Fruit fly (Drosophila melanogaster) whole organism: ENCODE measurements around the gene CG6106.
A peak's percentile ranks its signal among the peaks of the same experiment; 100 is the strongest.

ENCODE experiments used
- CG8478 ChIP-seq: fragments of >200 bp; optimal IDR thresholded peaks from 2 replicates; lab custom pipeline; 2018; ENCODE audit warnings: inconsistent platforms
- Dll ChIP-seq: fragments of >200 bp; optimal IDR thresholded peaks from 2 replicates; lab custom pipeline; 2017
- EcR ChIP-seq, 2 experiments: fragments of >200 bp; optimal IDR thresholded peaks; 2 replicates each; lab custom pipeline; 2017; ENCODE audit warnings: missing biosample characterization in 2 of 2, missing genetic modification characterization in 2 of 2, missing genetic modification reagents in 2 of 2
- pan ChIP-seq: fragments of >200 bp; optimal IDR thresholded peaks from 2 replicates; lab custom pipeline; 2017
- psq ChIP-seq: fragments of >200 bp; optimal IDR thresholded peaks from 2 replicates; lab custom pipeline; 2017
- usp ChIP-seq: fragments of >200 bp; optimal IDR thresholded peaks from 2 replicates; lab custom pipeline; 2017; ENCODE audit warnings: missing biosample characterization, missing genetic modification characterization, mixed read lengths

Gene CG6106

DNA sequence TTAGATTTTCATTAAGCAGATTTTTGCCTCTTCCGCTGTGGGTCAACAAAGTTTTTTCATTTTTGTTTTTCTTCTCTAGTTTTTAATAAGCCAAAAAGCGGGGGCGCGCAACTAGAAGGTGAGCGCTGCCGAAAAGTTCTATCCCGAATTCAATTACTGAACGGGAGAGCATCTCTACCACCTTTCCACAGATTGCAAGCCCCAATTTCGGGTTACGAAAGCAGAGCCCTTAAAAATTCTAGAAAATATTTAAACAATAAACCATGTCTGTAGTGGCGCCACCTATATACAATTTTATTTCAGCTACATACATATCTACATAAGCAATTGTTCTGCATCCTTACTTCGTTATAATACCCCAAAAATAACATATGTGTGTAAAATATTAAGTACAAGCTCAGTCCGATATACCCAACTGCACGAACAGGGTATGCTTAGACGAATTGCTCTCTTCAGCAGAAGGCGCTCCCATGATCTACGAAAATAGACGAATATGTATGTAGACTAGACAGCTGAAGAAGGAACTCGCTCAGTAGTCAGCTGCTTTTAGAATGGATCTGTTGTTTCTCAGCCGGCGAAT lies at the start of gene CG6106:
CG6106 (plus strand) TSS at position 530 of the 580 bp plus-strand sequence.
- TF ChIP-seq psq (no peak), usp (GFP tag; lab: Kevin White, UChicago) (no peak), EcR (GFP tag; optimal IDR thresholded peaks at IDR 0.05; lab: Kevin White, UChicago) (no peak), Dll (lab: Kevin White, UChicago) (no peak), pan (lab: Kevin White, UChicago) (no peak), CG8478 (lab: Kevin White, UChicago) (no peak)

DNA sequence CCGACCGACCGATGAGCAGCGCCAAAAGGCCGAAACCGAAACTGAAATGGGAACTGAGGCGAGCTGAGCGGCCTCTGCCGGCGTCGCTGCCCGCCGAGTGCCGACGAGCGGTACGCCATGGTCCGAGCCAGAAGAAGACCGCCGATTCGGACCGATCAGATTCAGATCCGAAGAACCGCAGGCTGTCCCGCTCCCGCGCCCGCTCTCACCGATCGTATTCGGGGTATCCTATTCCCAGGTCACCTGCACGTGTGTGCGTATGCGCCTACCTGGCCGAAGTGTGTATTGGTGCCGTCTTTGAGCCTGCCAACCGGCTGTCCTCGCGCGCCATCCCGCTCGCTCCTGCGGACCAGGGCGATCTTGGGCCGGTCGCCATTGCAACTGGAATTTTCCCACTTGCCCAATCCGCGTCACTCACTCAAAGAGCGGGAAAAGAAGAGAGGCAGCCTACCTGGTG lies 49.4 kb upstream of the CG6106 start, which contains the start of gene upd1:
upd1 (minus strand) TSS at position 51 of the 457 bp plus-strand sequence.
- TF ChIP-seq usp (GFP tag; lab: Kevin White, UChicago), result no peak
- no peak for TF ChIP-seq Dll (lab: Kevin White, UChicago)
- no peak for TF ChIP-seq CG8478 (lab: Kevin White, UChicago)
- no peak for TF ChIP-seq EcR (GFP tag; optimal IDR thresholded peaks at IDR 0.05; lab: Kevin White, UChicago)
- TF ChIP-seq psq, result no peak
- TF ChIP-seq pan (lab: Kevin White, UChicago), result no peak

dm6 chrX:18310979-18311378 lies 47.7 kb upstream of the CG6106 start:
- no peak for TF ChIP-seq psq
- no peak for TF ChIP-seq pan (lab: Kevin White, UChicago)
- TF ChIP-seq EcR (GFP tag; optimal IDR thresholded peaks at IDR 0.05; lab: Kevin White, UChicago), result no peak
- no peak for TF ChIP-seq usp (GFP tag; lab: Kevin White, UChicago)
- no peak for TF ChIP-seq Dll (lab: Kevin White, UChicago)
- no peak for TF ChIP-seq CG8478 (lab: Kevin White, UChicago)

DNA sequence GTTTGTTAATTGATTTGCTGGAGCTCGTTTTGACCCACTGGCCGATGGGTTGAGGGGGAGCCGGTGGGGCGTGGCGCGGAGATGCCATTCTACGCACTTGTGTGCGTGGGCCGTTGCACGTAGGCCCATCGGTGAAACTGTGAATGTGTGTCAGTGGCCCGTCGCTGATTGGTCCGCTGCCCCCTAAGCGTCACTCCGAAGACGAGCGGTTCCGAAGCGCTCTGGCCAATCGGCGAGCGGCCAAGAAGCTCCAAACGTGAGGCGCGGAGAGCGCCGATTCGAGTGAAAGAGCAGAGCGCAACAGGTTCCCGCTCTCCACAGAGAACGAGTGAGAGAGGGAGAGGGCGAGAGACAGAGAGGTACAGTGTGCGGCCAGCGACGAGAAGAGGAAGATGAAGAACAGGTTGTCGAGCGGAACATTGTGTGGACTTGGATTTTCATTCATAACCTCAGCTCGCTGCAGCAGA lies 46.2 kb upstream of the CG6106 start:
- TF ChIP-seq Dll (lab: Kevin White, UChicago) (peak; percentile 97), CG8478 (lab: Kevin White, UChicago) (no peak)

DNA sequence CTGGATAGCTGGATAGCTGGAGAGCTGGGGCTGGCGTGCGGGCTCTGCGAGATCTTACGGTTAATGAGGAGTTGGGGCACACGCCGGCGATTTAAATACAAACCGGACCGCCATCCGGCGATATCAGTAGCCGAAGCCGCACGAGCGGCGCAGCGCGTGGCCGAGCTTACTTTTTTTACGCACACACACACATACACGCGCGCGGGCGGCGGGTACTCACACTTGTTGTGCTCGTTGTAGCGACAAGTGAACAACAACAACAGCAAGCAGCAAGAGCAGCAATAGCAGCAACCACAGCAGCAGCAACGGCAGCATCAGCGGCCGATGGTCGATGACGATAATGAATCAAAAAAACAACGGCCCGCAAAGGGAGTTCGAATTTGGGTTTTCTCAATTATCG lies 42.8 kb upstream of the CG6106 start:
- TF ChIP-seq usp (GFP tag; lab: Kevin White, UChicago) (no peak), psq (no peak), EcR (GFP tag; optimal IDR thresholded peaks at IDR 0.05; lab: Kevin White, UChicago) (no peak), CG8478 (lab: Kevin White, UChicago) (no peak), pan (lab: Kevin White, UChicago) (no peak), Dll (lab: Kevin White, UChicago) (no peak)

- TF ChIP-seq psq, result no peak
- TF ChIP-seq EcR (GFP tag; optimal IDR thresholded peaks at IDR 0.05; lab: Kevin White, UChicago), result no peak
- no peak for TF ChIP-seq Dll (lab: Kevin White, UChicago)
- no peak for TF ChIP-seq pan (lab: Kevin White, UChicago)
- no peak for TF ChIP-seq CG8478 (lab: Kevin White, UChicago)
Observed at dm6 chrX:18319912-18320520, 38.7 kb upstream of the CG6106 start.

- TF ChIP-seq Dll (lab: Kevin White, UChicago) (no peak), EcR (GFP tag; optimal IDR thresholded peaks at IDR 0.05; lab: Kevin White, UChicago) (no peak), pan (lab: Kevin White, UChicago) (no peak), CG8478 (lab: Kevin White, UChicago) (no peak), psq (no peak), usp (GFP tag; lab: Kevin White, UChicago) (no peak)
Observed at dm6 chrX:18320825-18321224, 37.9 kb upstream of the CG6106 start, which contains the start of gene CG6023. Gene CG6023 (minus strand): TSS chrX:18321193.

dm6 chrX:18321358-18321757 lies 37.3 kb upstream of the CG6106 start:
- TF ChIP-seq psq, result no peak

- TF ChIP-seq Dll (lab: Kevin White, UChicago), result no peak
- no peak for TF ChIP-seq EcR (GFP tag; optimal IDR thresholded peaks at IDR 0.05; lab: Kevin White, UChicago)
- no peak for TF ChIP-seq CG8478 (lab: Kevin White, UChicago)
- TF ChIP-seq pan (lab: Kevin White, UChicago), result no peak
- no peak for TF ChIP-seq psq
- no peak for TF ChIP-seq usp (GFP tag; lab: Kevin White, UChicago)
Observed at dm6 chrX:18341014-18341413, 17.7 kb upstream of the CG6106 start.

DNA sequence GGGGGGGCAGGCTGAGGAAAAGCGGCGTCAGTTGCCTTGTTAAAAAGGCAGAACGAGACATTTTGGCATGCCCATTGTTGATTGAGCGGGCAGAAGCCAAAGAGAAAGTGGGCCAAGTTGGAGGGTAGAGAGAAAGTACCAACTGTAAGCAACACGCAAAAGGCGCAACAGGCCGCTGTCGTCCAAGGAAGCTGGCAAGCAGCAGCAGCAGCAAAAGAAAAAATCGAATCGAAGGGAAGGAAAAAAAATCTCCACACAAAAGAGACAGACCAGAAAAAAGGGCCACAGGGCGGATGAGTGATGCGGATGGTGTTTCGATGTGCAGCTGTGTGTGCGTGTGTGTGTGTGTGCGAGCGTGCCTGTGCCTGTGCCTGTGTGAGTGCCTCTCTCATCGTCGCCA lies 11.0 kb upstream of the CG6106 start:
- TF ChIP-seq EcR (GFP tag; optimal IDR thresholded peaks at IDR 0.05; lab: Kevin White, UChicago) (no peak), usp (GFP tag; lab: Kevin White, UChicago) (no peak), psq (no peak), CG8478 (lab: Kevin White, UChicago) (no peak), pan (lab: Kevin White, UChicago) (no peak), Dll (lab: Kevin White, UChicago) (no peak)

DNA sequence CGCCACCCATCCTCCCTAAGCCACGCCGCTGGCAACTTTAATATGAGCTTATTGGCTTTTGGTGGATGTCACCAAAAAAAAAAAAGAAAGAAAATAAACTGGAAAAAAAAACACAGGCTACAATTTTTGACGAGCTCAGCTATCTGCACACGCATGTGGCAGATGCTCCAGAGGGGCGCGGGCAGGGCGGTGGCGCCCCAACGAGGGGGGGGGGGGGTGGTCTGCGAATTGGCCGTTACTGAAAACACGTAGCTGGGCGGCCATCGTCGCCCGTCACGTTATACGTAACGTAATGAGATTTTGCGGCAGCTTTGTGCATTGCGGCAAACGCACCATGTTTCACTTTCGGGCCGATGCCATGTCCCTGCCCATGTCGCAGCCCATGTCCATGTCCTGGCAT lies 8.1 kb upstream of the CG6106 start:
- TF ChIP-seq CG8478 (lab: Kevin White, UChicago) (no peak), psq (no peak), usp (GFP tag; lab: Kevin White, UChicago) (no peak), pan (lab: Kevin White, UChicago) (no peak), EcR (GFP tag; optimal IDR thresholded peaks at IDR 0.05; lab: Kevin White, UChicago) (no peak)

DNA sequence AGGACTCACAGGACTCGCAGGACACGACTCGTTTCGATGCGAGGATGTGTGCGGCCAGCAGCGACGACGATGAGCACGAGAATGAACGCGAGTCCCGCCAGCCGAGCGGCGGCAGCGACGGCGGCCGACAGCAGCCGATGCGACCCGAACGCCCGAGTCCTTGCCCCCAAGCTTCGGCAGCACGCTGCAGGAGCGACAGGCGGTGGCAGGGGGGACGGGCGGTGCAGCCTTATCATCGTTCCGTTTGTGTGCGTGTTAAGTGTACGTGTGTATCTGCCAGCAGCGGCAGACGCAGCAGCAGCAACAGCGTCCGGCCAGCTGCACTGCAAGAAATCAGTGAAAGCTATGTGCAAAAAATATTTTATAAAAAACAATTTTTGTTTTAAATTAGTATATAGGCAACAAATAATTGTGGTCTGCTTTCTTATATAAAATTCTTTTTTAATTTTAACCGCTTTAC lies 2.5 kb upstream of the CG6106 start, which contains the start of gene kairos:
kairos (minus strand) TSS at position 51 of the 460 bp plus-strand sequence.
- TF ChIP-seq CG8478 (lab: Kevin White, UChicago) (no peak), Dll (lab: Kevin White, UChicago) (no peak), usp (GFP tag; lab: Kevin White, UChicago) (no peak), EcR (GFP tag; optimal IDR thresholded peaks at IDR 0.05; lab: Kevin White, UChicago) (no peak), psq (no peak)
